Fruit fly (Drosophila melanogaster) whole organism, embryonic: ENCODE data around the gene mEFG1.

Experiments used
- Adf1 ChIP-seq: fragments of 200-800 bp; sonication (Bioruptor generic); IDR thresholded peaks from 2 replicates; pipeline ENCODE4 v1.3.6; 2022; ENCODE audit warnings: missing biosample characterization, missing genetic modification characterization
- Atf3 ChIP-seq: fragments of 200-800 bp; sonication (Bioruptor generic); optimal IDR thresholded peaks from 3 replicates; lab custom pipeline; 2016; ENCODE audit warnings: missing biosample characterization, missing genetic modification characterization
- Awh ChIP-seq: fragments of 200-800 bp; sonication (Bioruptor generic); IDR thresholded peaks from 2 replicates; pipeline ENCODE4, ENCODE4 v1.3.6; 2022; ENCODE audit warnings: missing biosample characterization, missing genetic modification characterization
- CG10147 ChIP-seq: fragments of 200-800 bp; sonication (Bioruptor generic); optimal IDR thresholded peaks from 2 replicates; lab custom pipeline; 2019; ENCODE audit warnings: missing biosample characterization, mild to moderate bottlenecking, missing genetic modification characterization, moderate library complexity
- CG10321 ChIP-seq: fragments of 200-800 bp; sonication (Bioruptor generic); IDR thresholded peaks from 2 replicates; pipeline ENCODE4 v1.3.6; 2022; ENCODE audit warnings: missing biosample characterization, missing genetic modification characterization
- CG14965 ChIP-seq: fragments of 200-800 bp; sonication (Bioruptor generic); optimal IDR thresholded peaks from 2 replicates; lab custom pipeline; 2016; ENCODE audit warnings: missing biosample characterization, missing genetic modification characterization, borderline replicate concordance
- CG16863 ChIP-seq: fragments of 200-800 bp; sonication (Bioruptor generic); optimal IDR thresholded peaks from 3 replicates; lab custom pipeline; 2016; ENCODE audit warnings: missing biosample characterization, missing genetic modification characterization
- CG18599 ChIP-seq: fragments of 200-800 bp; sonication (Bioruptor generic); optimal IDR thresholded peaks from 3 replicates; lab custom pipeline; 2017; ENCODE audit warnings: missing biosample characterization, missing genetic modification characterization, mild to moderate bottlenecking, moderate library complexity, missing genetic modification reagents
- CG2202 ChIP-seq: fragments of 200-800 bp; sonication (Bioruptor generic); optimal IDR thresholded peaks from 2 replicates; lab custom pipeline; 2018; ENCODE audit warnings: missing biosample characterization, mild to moderate bottlenecking, missing genetic modification characterization
- CG30431 ChIP-seq: fragments of 200-800 bp; sonication (Bioruptor generic); optimal IDR thresholded peaks from 2 replicates; lab custom pipeline; 2017; ENCODE audit warnings: missing biosample characterization, missing genetic modification characterization
- CG31365 ChIP-seq: fragments of 200-800 bp; sonication (Bioruptor generic); optimal IDR thresholded peaks from 2 replicates; lab custom pipeline; 2018; ENCODE audit warnings: missing biosample characterization, mild to moderate bottlenecking, missing genetic modification characterization
- CG31441 ChIP-seq: fragments of 200-800 bp; sonication (Bioruptor generic); IDR thresholded peaks from 2 replicates; pipeline ENCODE4 v1.3.6; 2022; ENCODE audit warnings: missing biosample characterization, missing genetic modification characterization
- CG4282 ChIP-seq: fragments of 200-800 bp; sonication (Bioruptor generic); optimal IDR thresholded peaks from 2 replicates; lab custom pipeline; 2016; ENCODE audit warnings: missing biosample characterization, missing genetic modification characterization
- CG4617 ChIP-seq: fragments of 200-800 bp; sonication (Bioruptor generic); optimal IDR thresholded peaks from 3 replicates; lab custom pipeline; 2016; ENCODE audit warnings: missing biosample characterization, missing genetic modification characterization, borderline replicate concordance
- CG4707 ChIP-seq: fragments of 200-800 bp; sonication (Bioruptor generic); optimal IDR thresholded peaks from 2 replicates; lab custom pipeline; 2018; ENCODE audit warnings: missing biosample characterization, mild to moderate bottlenecking, missing genetic modification characterization, moderate library complexity
- CG8388 ChIP-seq: fragments of 200-800 bp; sonication (Bioruptor generic); optimal IDR thresholded peaks from 2 replicates; lab custom pipeline; 2019; ENCODE audit warnings: missing biosample characterization, mild to moderate bottlenecking, missing genetic modification characterization, moderate library complexity
- CG8944 ChIP-seq: fragments of 200-800 bp; sonication (Bioruptor generic); optimal IDR thresholded peaks from 3 replicates; lab custom pipeline; 2016; ENCODE audit warnings: missing biosample characterization, missing genetic modification characterization
- D19B ChIP-seq: fragments of 200-800 bp; sonication (Bioruptor generic); optimal IDR thresholded peaks from 2 replicates; lab custom pipeline; 2017; ENCODE audit warnings: missing biosample characterization, mild to moderate bottlenecking, missing genetic modification characterization
- Dip3 ChIP-seq: fragments of 200-800 bp; sonication (Bioruptor generic); optimal IDR thresholded peaks from 3 replicates; lab custom pipeline; 2016; ENCODE audit warnings: missing biosample characterization, missing genetic modification characterization
- Dp ChIP-seq: fragments of 200-800 bp; sonication (Bioruptor generic); optimal IDR thresholded peaks from 2 replicates; lab custom pipeline; 2018; ENCODE audit warnings: missing biosample characterization, mild to moderate bottlenecking, missing genetic modification characterization, moderate library complexity
- E2f1 ChIP-seq: fragments of 200-800 bp; sonication (Bioruptor generic); IDR thresholded peaks from 2 replicates; pipeline ENCODE4 v1.3.6; 2022; ENCODE audit warnings: missing biosample characterization, missing genetic modification characterization
- Elba2 ChIP-seq: fragments of 200-800 bp; sonication (Bioruptor generic); optimal IDR thresholded peaks from 3 replicates; lab custom pipeline; 2016; ENCODE audit warnings: missing biosample characterization, missing genetic modification characterization
- Gug ChIP-seq: fragments of 200-800 bp; sonication (Bioruptor generic); IDR thresholded peaks from 4 replicates; pipeline ENCODE4 v1.3.6; 2022; ENCODE audit warnings: missing biosample characterization, missing genetic modification characterization
- HLH4C ChIP-seq: fragments of 200-800 bp; sonication (Bioruptor generic); IDR thresholded peaks from 3 replicates; pipeline ENCODE4 v1.3.6; 2022; ENCODE audit warnings: missing biosample characterization, missing genetic modification characterization; ENCODE audit not compliant: partially characterized antibody
- HLHmδ ChIP-seq: fragments of 200-800 bp; sonication (Bioruptor generic); optimal IDR thresholded peaks from 2 replicates; lab custom pipeline; 2018; ENCODE audit warnings: missing biosample characterization, mild to moderate bottlenecking, missing genetic modification characterization, moderate library complexity
- Rfx ChIP-seq: fragments of 200-800 bp; sonication (Bioruptor generic); IDR thresholded peaks from 2 replicates; pipeline ENCODE4 v1.3.6; 2022; ENCODE audit warnings: missing biosample characterization, missing genetic modification characterization
- Scr ChIP-seq: fragments of 200-800 bp; sonication (Bioruptor generic); IDR thresholded peaks from 2 replicates; pipeline ENCODE4 v1.3.6; 2022; ENCODE audit warnings: missing biosample characterization, missing genetic modification characterization; ENCODE audit not compliant: partially characterized antibody
- Side ChIP-seq: fragments of 200-800 bp; sonication (Bioruptor generic); optimal IDR thresholded peaks from 2 replicates; lab custom pipeline; 2016; ENCODE audit warnings: missing biosample characterization, missing genetic modification characterization
- Sox100B ChIP-seq: fragments of 200-800 bp; sonication (Bioruptor generic); optimal IDR thresholded peaks from 3 replicates; lab custom pipeline; 2018; ENCODE audit warnings: missing biosample characterization, mild to moderate bottlenecking, missing genetic modification characterization
- Stat92E ChIP-seq, 3 experiments: fragments of >200 bp in 2 of 3; fragments of 200-800 bp in 1 of 3; sonication (Bioruptor generic) in 1 of 3; optimal IDR thresholded peaks; 2 replicates each; lab custom pipeline; 2017 to 2019; ENCODE audit warnings: missing biosample characterization in 3 of 3, missing genetic modification characterization in 3 of 3, mild to moderate bottlenecking in 1 of 3, moderate library complexity in 1 of 3
- Taf1 ChIP-seq: fragments of 200-800 bp; sonication (Bioruptor generic); IDR thresholded peaks from 2 replicates; pipeline ENCODE4 v1.3.6; 2022; ENCODE audit warnings: missing biosample characterization, missing genetic modification characterization
- ase ChIP-seq: fragments of 200-800 bp; sonication (Bioruptor generic); IDR thresholded peaks from 3 replicates; pipeline ENCODE4 v1.3.6; 2022; ENCODE audit warnings: missing biosample characterization, missing genetic modification characterization
- ash1 ChIP-seq: fragments of 200-800 bp; sonication (Bioruptor generic); optimal IDR thresholded peaks from 2 replicates; lab custom pipeline; 2018; ENCODE audit warnings: missing biosample characterization, mild to moderate bottlenecking, missing genetic modification characterization
- bcd ChIP-seq: fragments of 200-800 bp; sonication (Bioruptor generic); optimal IDR thresholded peaks from 2 replicates; lab custom pipeline; 2017; ENCODE audit warnings: missing biosample characterization, mild to moderate bottlenecking, missing genetic modification characterization
- bsh ChIP-seq, 2 experiments: fragments of 200-800 bp; sonication (Bioruptor generic); optimal IDR thresholded peaks; 2 replicates each; lab custom pipeline; 2017 to 2018; ENCODE audit warnings: mild to moderate bottlenecking in 2 of 2, missing biosample characterization in 2 of 2, missing genetic modification characterization in 2 of 2, moderate library complexity in 1 of 2
- croc ChIP-seq: fragments of 200-800 bp; sonication (Bioruptor generic); conservative IDR thresholded peaks from 3 replicates; pipeline ENCODE4 v1.3.6; 2022; ENCODE audit warnings: missing biosample characterization, missing genetic modification characterization
- eyg ChIP-seq: fragments of 200-800 bp; sonication (Bioruptor generic); optimal IDR thresholded peaks from 3 replicates; lab custom pipeline; 2016; ENCODE audit warnings: missing biosample characterization, missing genetic modification characterization
- fru ChIP-seq: fragments of >200 bp; optimal IDR thresholded peaks from 2 replicates; lab custom pipeline; 2017
- gcm ChIP-seq: fragments of 200-800 bp; sonication (Bioruptor generic); optimal IDR thresholded peaks from 2 replicates; lab custom pipeline; 2019; ENCODE audit warnings: missing biosample characterization, mild to moderate bottlenecking, missing genetic modification characterization, moderate library complexity
- gcm2 ChIP-seq: fragments of 200-800 bp; sonication (Bioruptor generic); optimal IDR thresholded peaks from 2 replicates; lab custom pipeline; 2016; ENCODE audit warnings: missing biosample characterization, missing genetic modification characterization
- lov ChIP-seq, 2 experiments: fragments of 200-800 bp in 1 of 2; fragments of >200 bp in 1 of 2; sonication (Bioruptor generic) in 1 of 2; IDR thresholded peaks in 1 of 2; optimal IDR thresholded peaks in 1 of 2; 2 replicates in 1 of 2; 3 replicates in 1 of 2; pipeline versions ENCODE4 v1.3.6 to Lab custom; 2017 to 2022; ENCODE audit warnings: missing biosample characterization in 1 of 2, missing genetic modification characterization in 1 of 2
- maf-S ChIP-seq: fragments of 200-800 bp; sonication (Bioruptor generic); optimal IDR thresholded peaks from 2 replicates; lab custom pipeline; 2016; ENCODE audit warnings: missing biosample characterization, missing genetic modification characterization
- pb ChIP-seq: fragments of 200-800 bp; sonication (Bioruptor generic); optimal IDR thresholded peaks from 3 replicates; lab custom pipeline; 2016; ENCODE audit warnings: missing biosample characterization, missing genetic modification characterization
- run ChIP-seq: fragments of 200-800 bp; sonication (Bioruptor generic); optimal IDR thresholded peaks from 3 replicates; lab custom pipeline; 2018; ENCODE audit warnings: missing biosample characterization, mild to moderate bottlenecking, missing genetic modification characterization
- sima ChIP-seq: fragments of 200-800 bp; sonication (Bioruptor generic); optimal IDR thresholded peaks from 2 replicates; lab custom pipeline; 2016; ENCODE audit warnings: missing biosample characterization, missing genetic modification characterization
- stwl ChIP-seq: fragments of 200-800 bp; sonication (Bioruptor generic); optimal IDR thresholded peaks from 3 replicates; lab custom pipeline; 2018; ENCODE audit warnings: missing biosample characterization, mild to moderate bottlenecking, missing genetic modification characterization, moderate library complexity
- tap ChIP-seq: fragments of 200-800 bp; optimal IDR thresholded peaks from 3 replicates; lab custom pipeline; 2019; ENCODE audit warnings: missing biosample characterization, mild to moderate bottlenecking, missing genetic modification characterization, moderate library complexity
- tll ChIP-seq, 2 experiments: fragments of 200-800 bp in 1 of 2; fragments of >200 bp in 1 of 2; sonication (Bioruptor generic) in 1 of 2; optimal IDR thresholded peaks; 2 replicates each; lab custom pipeline; 2017 to 2019; ENCODE audit warnings: missing biosample characterization in 2 of 2, missing genetic modification characterization in 2 of 2, mild to moderate bottlenecking in 1 of 2, moderate library complexity in 1 of 2
- vvl ChIP-seq: fragments of 200-800 bp; sonication (Bioruptor generic); IDR thresholded peaks from 2 replicates; pipeline ENCODE4 v1.3.6; 2022; ENCODE audit warnings: missing biosample characterization, missing genetic modification characterization

mEFG1 gene

DNA sequence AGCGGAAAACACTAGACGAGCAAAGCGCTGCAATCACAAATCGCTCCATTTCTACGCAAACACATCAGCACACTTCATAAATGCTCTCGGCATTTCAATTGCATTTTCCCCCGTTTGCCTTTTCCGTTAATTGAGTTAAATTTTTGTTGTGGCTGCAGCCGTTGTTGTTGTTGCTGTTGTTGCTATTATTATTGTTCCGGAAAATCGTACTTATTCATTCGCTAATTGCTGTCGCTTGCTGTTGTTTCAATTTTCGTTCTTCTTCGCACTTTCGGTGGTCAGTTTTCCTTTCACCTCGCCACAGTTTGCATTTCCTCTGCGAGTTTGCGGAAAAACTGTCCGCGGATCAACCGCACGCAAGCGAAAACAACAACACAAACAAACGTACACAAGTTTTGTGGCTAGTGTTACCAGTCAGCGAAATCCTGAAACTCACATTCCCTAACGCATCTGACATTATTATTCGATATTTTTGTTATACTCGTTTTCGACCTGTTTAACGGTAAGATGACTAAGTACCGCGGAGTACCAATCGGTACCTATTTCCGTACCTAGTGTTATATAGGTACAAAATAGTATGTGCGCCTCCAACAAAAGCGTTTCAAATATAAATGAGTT is 3.1 kb downstream of the mEFG1 start, which contains the start of gene CG13784 (continued):
- TF ChIP-seq CG4282, result no peak
- no peak for TF ChIP-seq maf-S (GFP tag; lab: Kevin White, UChicago)
- TF ChIP-seq vvl, result peak; percentile 64
- TF ChIP-seq E2f1 (GFP tag; lab: Robert Waterston, UW), result no peak
- TF ChIP-seq CG31365 (tag; lab: Kevin White, UChicago), result peak; percentile 27
- no peak for TF ChIP-seq eyg (GFP tag; lab: Kevin White, UChicago)
- peak; percentile 83 for TF ChIP-seq HLHmδ
- no peak for TF ChIP-seq Adf1 (GFP tag; lab: Robert Waterston, UW)
- peak; percentile 0 for TF ChIP-seq pb (GFP tag; lab: Kevin White, UChicago)
- peak; percentile 36; the same call in 1 of the 3 replicates for TF ChIP-seq HLH4C (GFP tag; lab: Robert Waterston, UW)
- TF ChIP-seq CG4617 (GFP tag; lab: Kevin White, UChicago), result no peak
- no peak for TF ChIP-seq CG10321
- peak; percentile 33; the same call in 1 of the 3 replicates for TF ChIP-seq ase
- TF ChIP-seq Side (GFP tag; lab: Kevin White, UChicago), result no peak
- TF ChIP-seq Sox100B, result no peak
- TF ChIP-seq CG30431 (GFP tag; lab: Kevin White, UChicago), result no peak
- no peak for TF ChIP-seq bcd
- TF ChIP-seq Scr (GFP tag; lab: Robert Waterston, UW), result peak; percentile 69
- peak; percentile 35 for TF ChIP-seq CG2202 (tag; lab: Kevin White, UChicago)
- TF ChIP-seq Dp (GFP tag; lab: Kevin White, UChicago), result peak; percentile 42
- peak; percentile 51 for TF ChIP-seq CG4707 (GFP tag; lab: Kevin White, UChicago)
- TF ChIP-seq Awh (GFP tag; lab: Robert Waterston, UW), result no peak
- peak in 2 of 3 experiments; percentile 82 for TF ChIP-seq Stat92E (GFP tag; optimal IDR thresholded peaks at IDR 0.05; lab: Kevin White, UChicago)
- TF ChIP-seq ash1 (GFP tag; lab: Kevin White, UChicago), result peak; percentile 41
- TF ChIP-seq gcm2 (GFP tag; lab: Kevin White, UChicago), result no peak
- peak; percentile 13 for TF ChIP-seq run
- TF ChIP-seq CG8944 (GFP tag; lab: Kevin White, UChicago), result no peak
- TF ChIP-seq CG8388 (GFP tag; lab: Kevin White, UChicago), result no peak
- TF ChIP-seq Dip3 (GFP tag; lab: Kevin White, UChicago), result no peak
- TF ChIP-seq Taf1 (GFP tag; lab: Robert Waterston, UW), result no peak
- no peak for TF ChIP-seq croc
- peak; percentile 51 for TF ChIP-seq CG31441
- peak; percentile 61; the same call in 1 of the 2 replicates for TF ChIP-seq Rfx (GFP tag; lab: Robert Waterston, UW)
- TF ChIP-seq lov (optimal IDR thresholded peaks at IDR 0.05; lab: Kevin White, UChicago), result no peak
- 0 out of 3 replicates have a peak, but pooled peaks have one; percentile 9 for TF ChIP-seq lov (GFP tag; IDR thresholded peaks at IDR 0.05; lab: Robert Waterston, UW)
- peak; percentile 43 for TF ChIP-seq CG18599 (GFP tag; lab: Kevin White, UChicago)
- no peak for TF ChIP-seq sima (GFP tag; lab: Kevin White, UChicago)
- TF ChIP-seq Atf3 (GFP tag; lab: Kevin White, UChicago), result no peak
- no peak for TF ChIP-seq fru (lab: Kevin White, UChicago)
- TF ChIP-seq Gug (GFP tag; lab: Robert Waterston, UW), result no peak
- TF ChIP-seq CG16863, result no peak
- TF ChIP-seq CG10147 (GFP tag; lab: Kevin White, UChicago), result no peak
- peak in 1 of 2 experiments; percentile 39 for TF ChIP-seq bsh (GFP tag; optimal IDR thresholded peaks at IDR 0.05; lab: Kevin White, UChicago)
- TF ChIP-seq gcm, result peak; percentile 31
- peak; percentile 90 for TF ChIP-seq stwl (tag; lab: Kevin White, UChicago)
- no peak for TF ChIP-seq tap (tag; lab: Kevin White, UChicago)
- TF ChIP-seq D19B, result no peak
- TF ChIP-seq Elba2, result no peak
- no peak for TF ChIP-seq CG14965 (GFP tag; lab: Kevin White, UChicago)
- no peak for TF ChIP-seq tll (GFP tag; optimal IDR thresholded peaks at IDR 0.05; lab: Kevin White, UChicago)
